ENCODE assay signal across 4 fruit fly cellular contexts in genomic region chr3R:23335577-23335976, dm6.
TF ChIP-seq lines count a peak whose summit lies in the region.

No protein-coding gene starts in this region.

TF ChIP-seq in whole organism, adult, 20 proteins besides CTCF, POLR2A, EP300 and RAD21 (continued from another document):
- TF ChIP-seq CG7045 (GFP tag; optimal IDR thresholded peaks at IDR 0.05; lab: Kevin White, UChicago) (peak; percentile 61), cic (GFP tag; optimal IDR thresholded peaks at IDR 0.05; lab: Kevin White, UChicago) (no peak)

TF ChIP-seq in whole organism, embryonic, 481 proteins besides CTCF, POLR2A, EP300 and RAD21 (continued from another document and continues in another):
- TF ChIP-seq sens-2 (GFP tag; IDR thresholded peaks at IDR 0.05; lab: Robert Waterston, UW), result no peak
- TF ChIP-seq Spps (tag; optimal IDR thresholded peaks at IDR 0.05; lab: Kevin White, UChicago), result no peak
- no peak for TF ChIP-seq gt (GFP tag; IDR thresholded peaks at IDR 0.05; lab: Robert Waterston, UW)
- TF ChIP-seq zen2 (GFP tag; IDR thresholded peaks at IDR 0.05; lab: Robert Waterston, UW; ENCODE audit: partially characterized antibody), result no peak
- TF ChIP-seq CG10654 (GFP tag; optimal IDR thresholded peaks at IDR 0.05; lab: Kevin White, UChicago), result peak; percentile 64
- peak; percentile 89 for TF ChIP-seq PHDP (tag; optimal IDR thresholded peaks at IDR 0.05; lab: Kevin White, UChicago)
- no peak for TF ChIP-seq MESR4 (GFP tag; optimal IDR thresholded peaks at IDR 0.05; lab: Kevin White, UChicago)
- no peak for TF ChIP-seq CG13287 (GFP tag; IDR thresholded peaks at IDR 0.05; lab: Robert Waterston, UW; ENCODE audit: partially characterized antibody)
- no peak for TF ChIP-seq CG14860 (GFP tag; IDR thresholded peaks at IDR 0.05; lab: Robert Waterston, UW; ENCODE audit: partially characterized antibody)
- peak; percentile 73; the same call in 1 of the 2 replicates for TF ChIP-seq danr (GFP tag; IDR thresholded peaks at IDR 0.05; lab: Robert Waterston, UW)
- TF ChIP-seq CG11695 (GFP tag; IDR thresholded peaks at IDR 0.05; lab: Robert Waterston, UW), result peak; percentile 74; the same call in 2 of the 3 replicates
- TF ChIP-seq CG3847 (GFP tag; IDR thresholded peaks at IDR 0.05; lab: Robert Waterston, UW), result peak; percentile 70
- no peak for TF ChIP-seq ase (GFP tag; IDR thresholded peaks at IDR 0.05; lab: Robert Waterston, UW)
- TF ChIP-seq slou (GFP tag; optimal IDR thresholded peaks at IDR 0.05; lab: Kevin White, UChicago), result peak; percentile 11
- TF ChIP-seq jumu (GFP tag; optimal IDR thresholded peaks at IDR 0.05; lab: Kevin White, UChicago), result no peak
- TF ChIP-seq CG7745 (tag; optimal IDR thresholded peaks at IDR 0.05; lab: Kevin White, UChicago), result no peak
- TF ChIP-seq CG43689 (GFP tag; IDR thresholded peaks at IDR 0.05; lab: Robert Waterston, UW), result no peak
- no peak for TF ChIP-seq pita (GFP tag; optimal IDR thresholded peaks at IDR 0.05; lab: Kevin White, UChicago)
- no peak for TF ChIP-seq MTF-1 (GFP tag; optimal IDR thresholded peaks at IDR 0.05; lab: Kevin White, UChicago; ENCODE audit: borderline replicate concordance)
- no peak for TF ChIP-seq gfzf (GFP tag; optimal IDR thresholded peaks at IDR 0.05; lab: Kevin White, UChicago)
- no peak for TF ChIP-seq Dref (GFP tag; IDR thresholded peaks at IDR 0.05; lab: Robert Waterston, UW)
- TF ChIP-seq org-1 (GFP tag; optimal IDR thresholded peaks at IDR 0.05; lab: Kevin White, UChicago), result peak; percentile 60
- TF ChIP-seq B-H2 (GFP tag; optimal IDR thresholded peaks at IDR 0.05; lab: Kevin White, UChicago), result peak; percentile 80
- no peak for TF ChIP-seq chn (GFP tag; optimal IDR thresholded peaks at IDR 0.05; lab: Kevin White, UChicago)
- peak; percentile 1 to 48 for TF ChIP-seq Pdp1 (GFP tag; optimal IDR thresholded peaks at IDR 0.05; lab: Kevin White, UChicago)
- no peak for TF ChIP-seq gcm2 (GFP tag; optimal IDR thresholded peaks at IDR 0.05; lab: Kevin White, UChicago)
- TF ChIP-seq Tbp (GFP tag; optimal IDR thresholded peaks at IDR 0.05; lab: Kevin White, UChicago), result no peak
- peak; percentile 38 for TF ChIP-seq lilli (GFP tag; optimal IDR thresholded peaks at IDR 0.05; lab: Kevin White, UChicago)
- no peak for TF ChIP-seq CG14667 (GFP tag; IDR thresholded peaks at IDR 0.05; lab: Robert Waterston, UW)
- TF ChIP-seq Sin3A (optimal IDR thresholded peaks at IDR 0.05; lab: Kevin White, UChicago), result no peak
- peak; percentile 73 for TF ChIP-seq CG10274 (GFP tag; optimal IDR thresholded peaks at IDR 0.05; lab: Kevin White, UChicago)
- TF ChIP-seq Optix (GFP tag; IDR thresholded peaks at IDR 0.05; lab: Robert Waterston, UW), result 0 out of 3 replicates have a peak, but pooled peaks have one; percentile 37
- TF ChIP-seq CG2875 (GFP tag; optimal IDR thresholded peaks at IDR 0.05; lab: Kevin White, UChicago), result peak; percentile 27
- TF ChIP-seq fd96Cb (tag; optimal IDR thresholded peaks at IDR 0.05; lab: Kevin White, UChicago), result peak; percentile 47
- TF ChIP-seq HLH54F (GFP tag; optimal IDR thresholded peaks at IDR 0.05; lab: Kevin White, UChicago), result no peak
- no peak for TF ChIP-seq chif (GFP tag; optimal IDR thresholded peaks at IDR 0.05; lab: Kevin White, UChicago)
- peak; percentile 87 for TF ChIP-seq CG9727 (GFP tag; optimal IDR thresholded peaks at IDR 0.05; lab: Kevin White, UChicago)
- TF ChIP-seq CG12391 (tag; optimal IDR thresholded peaks at IDR 0.05; lab: Kevin White, UChicago), result peak; percentile 78
- TF ChIP-seq CG11456 (GFP tag; IDR thresholded peaks at IDR 0.05; lab: Robert Waterston, UW), result no peak; the same call in 1 of the 3 replicates
- peak; percentile 62; the same call in 2 of the 3 replicates for TF ChIP-seq ci (GFP tag; IDR thresholded peaks at IDR 0.05; lab: Robert Waterston, UW)
- peak; percentile 77 for TF ChIP-seq lmd (GFP tag; IDR thresholded peaks at IDR 0.05; lab: Robert Waterston, UW)
- no peak for TF ChIP-seq eve (GFP tag; optimal IDR thresholded peaks at IDR 0.05; lab: Kevin White, UChicago)

TF ChIP-seq in whole organism, prepupa, 60 proteins besides CTCF, POLR2A, EP300 and RAD21 (continued from another document):
- peak; percentile 61 for TF ChIP-seq dsx (GFP tag; optimal IDR thresholded peaks at IDR 0.05; lab: Kevin White, UChicago; ENCODE audit: poor library complexity, severe bottlenecking)
- no peak for TF ChIP-seq Met (GFP tag; optimal IDR thresholded peaks at IDR 0.05; lab: Kevin White, UChicago)
- TF ChIP-seq pdm3 (GFP tag; optimal IDR thresholded peaks at IDR 0.05; lab: Kevin White, UChicago), result peak; percentile 45
- TF ChIP-seq topi (GFP tag; optimal IDR thresholded peaks at IDR 0.05; lab: Kevin White, UChicago), result peak; percentile 13
- TF ChIP-seq esn (GFP tag; optimal IDR thresholded peaks at IDR 0.05; lab: Kevin White, UChicago), result peak; percentile 15
- peak; percentile 64 for TF ChIP-seq acj6 (GFP tag; optimal IDR thresholded peaks at IDR 0.05; lab: Kevin White, UChicago)
- peak; percentile 66; the same call in 2 of the 3 replicates for TF ChIP-seq CG8119 (GFP tag; IDR thresholded peaks at IDR 0.05; lab: Robert Waterston, UW)
- peak; percentile 75 for TF ChIP-seq achi (GFP tag; optimal IDR thresholded peaks at IDR 0.05; lab: Kevin White, UChicago)
- no peak for TF ChIP-seq Smox (GFP tag; optimal IDR thresholded peaks at IDR 0.05; lab: Kevin White, UChicago)
- TF ChIP-seq lz (GFP tag; optimal IDR thresholded peaks at IDR 0.05; lab: Kevin White, UChicago), result no peak
- TF ChIP-seq CG6792 (GFP tag; optimal IDR thresholded peaks at IDR 0.05; lab: Kevin White, UChicago), result no peak
- peak; percentile 30 to 65 for TF ChIP-seq ss (GFP tag; optimal IDR thresholded peaks at IDR 0.05; lab: Kevin White, UChicago)
- TF ChIP-seq OdsH (GFP tag; optimal IDR thresholded peaks at IDR 0.05; lab: Kevin White, UChicago), result peak; percentile 67
- peak; percentile 67 for TF ChIP-seq Ets96B (tag; optimal IDR thresholded peaks at IDR 0.05; lab: Kevin White, UChicago)
- peak; percentile 82 for TF ChIP-seq Eip78C (GFP tag; lab: Kevin White, UChicago)
- TF ChIP-seq CG8319 (GFP tag; optimal IDR thresholded peaks at IDR 0.05; lab: Kevin White, UChicago), result peak; percentile 18
- TF ChIP-seq CG11902 (GFP tag; optimal IDR thresholded peaks at IDR 0.05; lab: Kevin White, UChicago), result peak; percentile 16
- peak; percentile 50 for TF ChIP-seq CG4318 (GFP tag; optimal IDR thresholded peaks at IDR 0.05; lab: Kevin White, UChicago)
- peak; percentile 41 for TF ChIP-seq CG7368 (GFP tag; optimal IDR thresholded peaks at IDR 0.05; lab: Kevin White, UChicago)
- peak; percentile 6 for TF ChIP-seq vri (GFP tag; optimal IDR thresholded peaks at IDR 0.05; lab: Kevin White, UChicago)
- peak; percentile 72 for TF ChIP-seq CG3032 (tag; optimal IDR thresholded peaks at IDR 0.05; lab: Kevin White, UChicago)
- TF ChIP-seq Eip93F (GFP tag; optimal IDR thresholded peaks at IDR 0.05; lab: Kevin White, UChicago), result no peak
- TF ChIP-seq Hr4 (GFP tag; optimal IDR thresholded peaks at IDR 0.05; lab: Kevin White, UChicago), result peak; percentile 53
- peak; percentile 34 for TF ChIP-seq CG9139 (GFP tag; optimal IDR thresholded peaks at IDR 0.05; lab: Kevin White, UChicago)
- peak; percentile 3 to 22 for TF ChIP-seq salr (GFP tag; optimal IDR thresholded peaks at IDR 0.05; lab: Kevin White, UChicago)
- TF ChIP-seq Lpt (GFP tag; optimal IDR thresholded peaks at IDR 0.05; lab: Kevin White, UChicago), result no peak
- TF ChIP-seq CG10669 (GFP tag; optimal IDR thresholded peaks at IDR 0.05; lab: Kevin White, UChicago), result peak; percentile 67
- peak; percentile 62 for TF ChIP-seq CG8632 (GFP tag; optimal IDR thresholded peaks at IDR 0.05; lab: Kevin White, UChicago)
- TF ChIP-seq svp (GFP tag; lab: Kevin White, UChicago), result peak; percentile 48
- no peak for TF ChIP-seq Ets21C (GFP tag; optimal IDR thresholded peaks at IDR 0.05; lab: Kevin White, UChicago)
- peak; percentile 56 for TF ChIP-seq eg (GFP tag; IDR thresholded peaks at IDR 0.05; lab: Robert Waterston, UW)
- TF ChIP-seq fd59A (GFP tag; optimal IDR thresholded peaks at IDR 0.05; lab: Kevin White, UChicago), result peak; percentile 41
- peak; percentile 66 for TF ChIP-seq CG10631 (GFP tag; optimal IDR thresholded peaks at IDR 0.05; lab: Kevin White, UChicago)
- TF ChIP-seq cyc (GFP tag; optimal IDR thresholded peaks at IDR 0.05; lab: Kevin White, UChicago), result no peak
- peak; percentile 60 for TF ChIP-seq CG6276 (GFP tag; optimal IDR thresholded peaks at IDR 0.05; lab: Kevin White, UChicago)
- peak; percentile 68 for TF ChIP-seq CG6808 (GFP tag; optimal IDR thresholded peaks at IDR 0.05; lab: Kevin White, UChicago)
- TF ChIP-seq CG11762 (GFP tag; optimal IDR thresholded peaks at IDR 0.05; lab: Kevin White, UChicago; ENCODE audit: insufficient read depth), result peak; percentile 65
- TF ChIP-seq spab (GFP tag; optimal IDR thresholded peaks at IDR 0.05; lab: Kevin White, UChicago), result peak; percentile 53
- TF ChIP-seq Sox15 (GFP tag; optimal IDR thresholded peaks at IDR 0.05; lab: Kevin White, UChicago), result peak; percentile 29
- TF ChIP-seq Sox102F (GFP tag; optimal IDR thresholded peaks at IDR 0.05; lab: Kevin White, UChicago), result peak; percentile 31

TF ChIP-seq in whole organism, pupa, 21 proteins besides CTCF, POLR2A, EP300 and RAD21 (continued from another document):
- TF ChIP-seq CG8301 (tag; optimal IDR thresholded peaks at IDR 0.05; lab: Kevin White, UChicago), result peak; percentile 65
